Fruit fly (Drosophila melanogaster) whole organism, embryonic: ENCODE measurements around the gene PGRP-LE.

Experiments
- B-H2 ChIP-seq: fragments of 200-800 bp; sonication (Bioruptor generic); optimal IDR thresholded peaks from 2 replicates; lab custom pipeline; 2018; ENCODE audit warnings: missing biosample characterization, mild to moderate bottlenecking, missing genetic modification characterization
- CG11093 ChIP-seq: fragments of 200-800 bp; sonication (Bioruptor generic); IDR thresholded peaks from 3 replicates; pipeline ENCODE4 v1.3.6; 2022; ENCODE audit warnings: missing biosample characterization, missing genetic modification characterization
- CG11560 ChIP-seq: fragments of 200-800 bp; sonication (Bioruptor generic); IDR thresholded peaks from 3 replicates; pipeline ENCODE4 v1.3.6; 2022; ENCODE audit warnings: missing biosample characterization, missing genetic modification characterization
- CG11696 ChIP-seq: fragments of 200-800 bp; sonication (Bioruptor generic); IDR thresholded peaks from 2 replicates; pipeline ENCODE4 v1.3.6; 2022; ENCODE audit warnings: missing biosample characterization, missing genetic modification characterization
- CG12391 ChIP-seq: fragments of 200-800 bp; sonication (Bioruptor generic); optimal IDR thresholded peaks from 3 replicates; lab custom pipeline; 2018; ENCODE audit warnings: missing biosample characterization, mild to moderate bottlenecking, missing genetic modification characterization, moderate library complexity
- CG13624 ChIP-seq: fragments of 200-800 bp; sonication (Bioruptor generic); optimal IDR thresholded peaks from 2 replicates; lab custom pipeline; 2016; ENCODE audit warnings: missing biosample characterization, missing genetic modification characterization
- CG14710 ChIP-seq: fragments of 200-800 bp; sonication (Bioruptor generic); optimal IDR thresholded peaks from 3 replicates; lab custom pipeline; 2019; ENCODE audit warnings: missing biosample characterization, mild to moderate bottlenecking, missing genetic modification characterization, moderate library complexity
- CG15514 ChIP-seq: fragments of 200-800 bp; sonication (Bioruptor generic); optimal IDR thresholded peaks from 3 replicates; lab custom pipeline; 2017; ENCODE audit warnings: missing biosample characterization, missing genetic modification characterization, mild to moderate bottlenecking, moderate library complexity, missing genetic modification reagents
- CG17186 ChIP-seq: fragments of 200-800 bp; sonication (Bioruptor generic); optimal IDR thresholded peaks from 3 replicates; lab custom pipeline; 2017; ENCODE audit warnings: missing biosample characterization, missing genetic modification reagents, missing genetic modification characterization
- CG17361 ChIP-seq: fragments of 200-800 bp; sonication (Bioruptor generic); IDR thresholded peaks from 3 replicates; pipeline ENCODE4 v1.3.6; 2022; ENCODE audit warnings: missing biosample characterization, missing genetic modification characterization
- CG17385 ChIP-seq: fragments of 200-800 bp; sonication (Bioruptor generic); optimal IDR thresholded peaks from 3 replicates; lab custom pipeline; 2018; ENCODE audit warnings: missing biosample characterization, mild to moderate bottlenecking, missing genetic modification characterization
- CG17802 ChIP-seq: fragments of 200-800 bp; sonication (Bioruptor generic); optimal IDR thresholded peaks from 2 replicates; lab custom pipeline; 2018; ENCODE audit warnings: missing biosample characterization, mild to moderate bottlenecking, missing genetic modification characterization, moderate library complexity
- CG1832 ChIP-seq: fragments of 200-800 bp; sonication (Bioruptor generic); optimal IDR thresholded peaks from 2 replicates; lab custom pipeline; 2017; ENCODE audit warnings: missing biosample characterization, mild to moderate bottlenecking, missing genetic modification characterization, inconsistent platforms
- CG18599 ChIP-seq: fragments of 200-800 bp; sonication (Bioruptor generic); optimal IDR thresholded peaks from 3 replicates; lab custom pipeline; 2017; ENCODE audit warnings: missing biosample characterization, missing genetic modification characterization, mild to moderate bottlenecking, moderate library complexity, missing genetic modification reagents
- CG2199 ChIP-seq: fragments of 200-800 bp; sonication (Bioruptor generic); IDR thresholded peaks from 3 replicates; pipeline ENCODE4 v1.3.6; 2022; ENCODE audit warnings: missing biosample characterization, missing genetic modification characterization
- CG32532 ChIP-seq: fragments of 200-800 bp; sonication (Bioruptor generic); IDR thresholded peaks from 2 replicates; pipeline ENCODE4 v1.3.6; 2022; ENCODE audit warnings: missing biosample characterization, missing genetic modification characterization
- CG32767 ChIP-seq: fragments of 200-800 bp; sonication (Bioruptor generic); IDR thresholded peaks from 2 replicates; pipeline ENCODE4 v1.3.6; 2022; ENCODE audit warnings: missing biosample characterization, missing genetic modification characterization
- CG32772 ChIP-seq: fragments of 200-800 bp; sonication (Bioruptor generic); IDR thresholded peaks from 2 replicates; pipeline ENCODE4 v1.3.6; 2022; ENCODE audit warnings: missing biosample characterization, missing genetic modification characterization
- CG8089 ChIP-seq: fragments of 200-800 bp; sonication (Bioruptor generic); optimal IDR thresholded peaks from 3 replicates; lab custom pipeline; 2016; ENCODE audit warnings: missing biosample characterization, missing genetic modification characterization
- CG8359 ChIP-seq: fragments of 200-800 bp; sonication (Bioruptor generic); optimal IDR thresholded peaks from 2 replicates; lab custom pipeline; 2017; ENCODE audit warnings: missing biosample characterization, mild to moderate bottlenecking, missing genetic modification characterization, borderline replicate concordance
- Dbx ChIP-seq: fragments of 200-800 bp; sonication (Bioruptor generic); IDR thresholded peaks from 3 replicates; pipeline ENCODE4 v1.3.6; 2022; ENCODE audit warnings: missing biosample characterization, missing genetic modification characterization
- Deaf1 ChIP-seq: fragments of 200-800 bp; optimal IDR thresholded peaks from 3 replicates; lab custom pipeline; 2019; ENCODE audit warnings: missing biosample characterization, mild to moderate bottlenecking, missing genetic modification characterization, moderate library complexity
- Dll ChIP-seq: fragments of 200-800 bp; sonication (Bioruptor generic); IDR thresholded peaks from 4 replicates; pipeline ENCODE4 v1.3.6; 2022; ENCODE audit warnings: missing biosample characterization, missing genetic modification characterization; ENCODE audit not compliant: partially characterized antibody
- Gsc ChIP-seq: fragments of 200-800 bp; sonication (Bioruptor generic); IDR thresholded peaks from 2 replicates; pipeline ENCODE4 v1.3.6; 2022; ENCODE audit warnings: missing biosample characterization, missing genetic modification characterization
- Jarid2 ChIP-seq: fragments of 200-800 bp; sonication (Bioruptor generic); optimal IDR thresholded peaks from 3 replicates; lab custom pipeline; 2017; ENCODE audit warnings: mild to moderate bottlenecking, missing biosample characterization, missing genetic modification reagents, missing genetic modification characterization
- Kr ChIP-seq: fragments of 200-800 bp; sonication (Bioruptor generic); optimal IDR thresholded peaks from 2 replicates; lab custom pipeline; 2017; ENCODE audit warnings: missing biosample characterization, mild to moderate bottlenecking, missing genetic modification characterization
- Nf-YB ChIP-seq: fragments of 200-800 bp; sonication (Bioruptor generic); optimal IDR thresholded peaks from 3 replicates; lab custom pipeline; 2019; ENCODE audit warnings: missing biosample characterization, mild to moderate bottlenecking, missing genetic modification characterization, moderate library complexity
- abd-A ChIP-seq: fragments of 200-800 bp; sonication (Bioruptor generic); optimal IDR thresholded peaks from 3 replicates; lab custom pipeline; 2019; ENCODE audit warnings: missing biosample characterization, mild to moderate bottlenecking, missing genetic modification characterization, moderate library complexity
- ac ChIP-seq: fragments of 200-800 bp; sonication (Bioruptor generic); optimal IDR thresholded peaks from 3 replicates; lab custom pipeline; 2017; ENCODE audit warnings: missing biosample characterization, mild to moderate bottlenecking, missing genetic modification characterization
- bsh ChIP-seq, 2 experiments: fragments of 200-800 bp; sonication (Bioruptor generic); optimal IDR thresholded peaks; 2 replicates each; lab custom pipeline; 2017 to 2018; ENCODE audit warnings: mild to moderate bottlenecking in 2 of 2, missing biosample characterization in 2 of 2, missing genetic modification characterization in 2 of 2, moderate library complexity in 1 of 2
- cg ChIP-seq: fragments of 200-800 bp; sonication (Bioruptor generic); optimal IDR thresholded peaks from 3 replicates; lab custom pipeline; 2019; ENCODE audit warnings: missing biosample characterization, mild to moderate bottlenecking, missing genetic modification characterization, moderate library complexity
- crol ChIP-seq: fragments of 200-800 bp; sonication (Bioruptor generic); IDR thresholded peaks from 2 replicates; pipeline ENCODE4 v1.3.6; 2022; ENCODE audit warnings: missing biosample characterization, missing genetic modification characterization
- exex ChIP-seq: fragments of 200-800 bp; sonication (Bioruptor generic); optimal IDR thresholded peaks from 4 replicates; lab custom pipeline; 2018; ENCODE audit warnings: missing biosample characterization, mild to moderate bottlenecking, missing genetic modification characterization, moderate library complexity
- gcm ChIP-seq: fragments of 200-800 bp; sonication (Bioruptor generic); optimal IDR thresholded peaks from 2 replicates; lab custom pipeline; 2019; ENCODE audit warnings: missing biosample characterization, mild to moderate bottlenecking, missing genetic modification characterization, moderate library complexity
- insv ChIP-seq, 2 experiments: fragments of 200-800 bp; sonication (Bioruptor generic); optimal IDR thresholded peaks; 3 replicates each; lab custom pipeline; 2016 to 2018; ENCODE audit warnings: missing biosample characterization in 2 of 2, missing genetic modification characterization in 2 of 2
- kni ChIP-seq: fragments of 200-800 bp; sonication (Bioruptor generic); optimal IDR thresholded peaks from 3 replicates; lab custom pipeline; 2017; ENCODE audit warnings: mild to moderate bottlenecking, missing biosample characterization, missing genetic modification reagents, missing genetic modification characterization
- lbe ChIP-seq: fragments of 200-800 bp; sonication (Bioruptor generic); optimal IDR thresholded peaks from 2 replicates; lab custom pipeline; 2016; ENCODE audit warnings: missing biosample characterization, mild to moderate bottlenecking, missing genetic modification characterization
- mirr ChIP-seq: fragments of 200-800 bp; sonication (Bioruptor generic); optimal IDR thresholded peaks from 3 replicates; lab custom pipeline; 2018; ENCODE audit warnings: missing biosample characterization, mild to moderate bottlenecking, missing genetic modification characterization
- prd ChIP-seq, 3 experiments: fragments of >200 bp in 2 of 3; fragments of 200-800 bp in 1 of 3; sonication (Bioruptor generic) in 1 of 3; optimal IDR thresholded peaks in 2 of 3; IDR thresholded peaks in 1 of 3; 2 replicates in 2 of 3; 3 replicates in 1 of 3; pipeline versions ENCODE4 v1.3.6 to Lab custom; 2017 to 2022; ENCODE audit warnings: missing biosample characterization in 1 of 3, missing genetic modification characterization in 1 of 3
- run ChIP-seq: fragments of 200-800 bp; sonication (Bioruptor generic); optimal IDR thresholded peaks from 3 replicates; lab custom pipeline; 2018; ENCODE audit warnings: missing biosample characterization, mild to moderate bottlenecking, missing genetic modification characterization
- scrt ChIP-seq: fragments of 200-800 bp; sonication (Bioruptor generic); optimal IDR thresholded peaks from 2 replicates; lab custom pipeline; 2018; ENCODE audit warnings: missing biosample characterization, mild to moderate bottlenecking, missing genetic modification characterization, moderate library complexity
- seq ChIP-seq: fragments of 200-800 bp; sonication (Bioruptor generic); IDR thresholded peaks from 2 replicates; pipeline ENCODE4 v1.3.6; 2022; ENCODE audit warnings: missing biosample characterization, missing genetic modification characterization
- sr ChIP-seq: fragments of 200-800 bp; sonication (Bioruptor generic); IDR thresholded peaks from 3 replicates; pipeline ENCODE4 v1.3.6; 2022; ENCODE audit warnings: missing biosample characterization, missing genetic modification characterization
- sug ChIP-seq: fragments of 200-800 bp; optimal IDR thresholded peaks from 2 replicates; lab custom pipeline; 2019; ENCODE audit warnings: missing biosample characterization, mild to moderate bottlenecking, missing genetic modification characterization, moderate library complexity
- tx ChIP-seq: fragments of 200-800 bp; sonication (Bioruptor generic); optimal IDR thresholded peaks from 2 replicates; lab custom pipeline; 2016; ENCODE audit warnings: missing biosample characterization, missing genetic modification characterization
- yki ChIP-seq: fragments of >200 bp; optimal IDR thresholded peaks from 3 replicates; lab custom pipeline; 2018
- zfh2 ChIP-seq: fragments of 200-800 bp; sonication (Bioruptor generic); optimal IDR thresholded peaks from 2 replicates; lab custom pipeline; 2016; ENCODE audit warnings: missing biosample characterization, missing genetic modification characterization

Gene PGRP-LE

DNA sequence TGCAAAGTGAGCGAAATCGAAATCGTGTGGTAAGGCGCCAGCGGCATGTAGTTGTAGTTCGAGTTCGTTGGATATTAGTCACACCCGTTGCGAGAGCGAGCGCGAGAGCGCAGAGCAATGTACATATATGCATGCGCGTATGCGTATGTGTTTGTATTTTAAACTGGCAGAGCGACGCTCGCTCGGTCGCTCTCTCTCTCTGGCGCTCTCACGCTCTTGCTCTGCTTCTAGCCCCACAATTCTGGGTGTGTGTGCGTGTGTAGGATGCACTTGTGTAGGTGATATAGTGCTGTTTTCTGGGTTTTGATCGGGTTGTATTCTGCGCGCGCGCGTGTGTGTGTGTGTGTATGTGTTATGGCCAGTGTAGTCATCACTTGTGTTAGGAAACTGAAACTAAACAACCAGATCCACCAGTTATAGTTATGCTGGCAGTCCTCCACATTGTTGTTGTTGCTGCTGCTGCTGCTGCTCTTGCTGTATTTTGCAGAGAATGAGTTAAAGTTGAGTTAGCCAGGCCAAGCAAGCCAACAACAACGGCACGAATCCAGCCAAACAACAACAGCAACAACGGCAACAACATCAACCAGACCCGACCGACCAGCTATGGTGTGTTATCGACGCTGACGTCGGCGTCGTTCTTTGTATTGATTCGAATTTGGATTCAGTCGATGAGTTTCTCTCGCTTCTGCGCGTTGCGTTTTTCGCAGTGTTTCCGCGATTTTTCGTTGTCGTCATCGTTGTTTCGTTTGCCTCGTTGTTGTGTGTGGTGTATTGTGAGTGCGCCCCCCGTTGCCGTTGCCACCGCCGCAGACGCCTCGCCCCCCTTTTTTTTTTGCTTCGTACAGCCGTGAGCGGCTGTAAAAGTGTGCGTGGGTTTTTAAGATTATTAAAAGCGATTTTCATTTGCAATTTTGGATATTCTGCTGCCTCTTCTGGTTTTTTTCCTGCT lies 8.3 kb upstream of the PGRP-LE start (continued):
- TF ChIP-seq Deaf1 (tag; lab: Kevin White, UChicago) (peak; percentile 51), gcm (peak; percentile 19), ac (GFP tag; lab: Kevin White, UChicago) (no peak), CG14710 (tag; lab: Kevin White, UChicago) (peak; percentile 10), CG12391 (no peak), insv (GFP tag; optimal IDR thresholded peaks at IDR 0.05; lab: Kevin White, UChicago) (peak in 1 of 2 experiments; percentile 64), Gsc (GFP tag; lab: Robert Waterston, UW) (no peak), CG17361 (GFP tag; lab: Robert Waterston, UW) (no peak), CG17802 (no peak), CG18599 (GFP tag; lab: Kevin White, UChicago) (peak; percentile 10), CG11696 (no peak), Jarid2 (GFP tag; lab: Kevin White, UChicago) (peak; percentile 49), B-H2 (GFP tag; lab: Kevin White, UChicago) (peak; percentile 12), mirr (GFP tag; lab: Kevin White, UChicago) (peak; percentile 44), zfh2 (GFP tag; lab: Kevin White, UChicago) (no peak), CG1832 (no peak), kni (peak; percentile 98), prd (optimal IDR thresholded peaks at IDR 0.05; lab: Kevin White, UChicago) (no peak), prd (GFP tag; IDR thresholded peaks at IDR 0.05; lab: Robert Waterston, UW) (0 out of 3 replicates have a peak, but pooled peaks have one; percentile 16), abd-A (tag; lab: Kevin White, UChicago) (peak; percentile 64), CG32532 (peak; percentile 62; the same call in 1 of the 2 replicates), lbe (GFP tag; lab: Kevin White, UChicago) (peak; percentile 48), CG32772 (0 out of 2 replicates have a peak, but pooled peaks have one; percentile 47), yki (lab: Kevin White, UChicago) (peak; percentile 98), CG15514 (GFP tag; lab: Kevin White, UChicago) (peak; percentile 30), CG17385 (GFP tag; lab: Kevin White, UChicago) (peak; percentile 70), bsh (GFP tag; optimal IDR thresholded peaks at IDR 0.05; lab: Kevin White, UChicago) (no peak), CG32767 (GFP tag; lab: Robert Waterston, UW) (no peak), seq (no peak; the same call in 1 of the 2 replicates), sug (peak; percentile 26), tx (GFP tag; lab: Kevin White, UChicago) (no peak), Kr (peak; percentile 42), CG11560 (no peak), cg (peak; percentile 99), CG11093 (GFP tag; lab: Robert Waterston, UW) (no peak), scrt (GFP tag; lab: Kevin White, UChicago) (no peak), CG2199 (GFP tag; lab: Robert Waterston, UW) (0 out of 3 replicates have a peak, but pooled peaks have one; percentile 23), CG17186 (GFP tag; lab: Kevin White, UChicago) (no peak), Dll (no peak; the same call in 3 of the 4 replicates), Dbx (GFP tag; lab: Robert Waterston, UW) (peak; percentile 46; the same call in 1 of the 3 replicates), run (no peak), CG8089 (GFP tag; lab: Kevin White, UChicago) (no peak), Nf-YB (GFP tag; lab: Kevin White, UChicago) (peak; percentile 13), crol (GFP tag; lab: Robert Waterston, UW) (peak; percentile 88), CG13624 (GFP tag; lab: Kevin White, UChicago) (no peak), sr (GFP tag; lab: Robert Waterston, UW) (peak; percentile 82), exex (tag; lab: Kevin White, UChicago) (peak; percentile 1), CG8359 (GFP tag; lab: Kevin White, UChicago) (peak; percentile 17)
